Fruit fly (Drosophila melanogaster): ENCODE measurements around the gene fan.

- TF ChIP-seq CG34367 (tag; optimal IDR thresholded peaks at IDR 0.05) = peak; percentile 14
- peak; percentile 49 for TF ChIP-seq CG8159 (tag; optimal IDR thresholded peaks at IDR 0.05)
- no peak for TF ChIP-seq CG9948 (tag; optimal IDR thresholded peaks at IDR 0.05)
- peak; percentile 21; the same call in 1 of the 2 replicates for TF ChIP-seq CG32121 (GFP tag; IDR thresholded peaks at IDR 0.05)
- no peak for TF ChIP-seq gl (tag; optimal IDR thresholded peaks at IDR 0.05)
Observed at dm6 chr3L:8081822-8082221, 27.1 kb upstream of the fan start.
